Worm (Caenorhabditis elegans) whole organism, young adult: Measurements from ENCODE around the gene twk-3.
A peak's percentile ranks its signal among the peaks of the same experiment; 100 is the strongest.

Experiments used
- B0019.2 ChIP-seq: fragments of 200-800 bp; sonication (Bioruptor generic); conservative IDR thresholded peaks from 2 replicates; pipeline ENCODE4 v1.3.6; 2022; ENCODE audit warnings: missing genetic modification reagents, missing genetic modification characterization, missing compliant biosample characterization
- D2030.7 ChIP-seq: fragments of 200-800 bp; sonication (Bioruptor generic); IDR thresholded peaks from 2 replicates; pipeline ENCODE4 v1.3.6; 2022; ENCODE audit warnings: missing genetic modification reagents, missing genetic modification characterization, missing compliant biosample characterization
- F33H1.4 ChIP-seq: fragments of 200-800 bp; sonication (Bioruptor generic); IDR thresholded peaks from 2 replicates; pipeline ENCODE4 v1.3.6; 2022; ENCODE audit warnings: missing genetic modification reagents, missing genetic modification characterization, missing compliant biosample characterization
- F57A8.1 ChIP-seq: fragments of 200-800 bp; sonication (Bioruptor generic); optimal IDR thresholded peaks from 2 replicates; lab custom pipeline; 2018; ENCODE audit warnings: mild to moderate bottlenecking, missing genetic modification characterization, moderate library complexity, missing compliant biosample characterization
- K11D2.4 ChIP-seq: fragments of 200-800 bp; sonication (Bioruptor generic); IDR thresholded peaks from 2 replicates; pipeline ENCODE4 v1.3.6; 2022; ENCODE audit warnings: missing genetic modification reagents, missing genetic modification characterization, missing compliant biosample characterization
- K12H6.12 ChIP-seq: fragments of 200-800 bp; sonication (Bioruptor generic); optimal IDR thresholded peaks from 2 replicates; lab custom pipeline; 2018; ENCODE audit warnings: mild to moderate bottlenecking, missing genetic modification characterization, missing compliant biosample characterization
- Y79H2A.3 ChIP-seq: fragments of 200-800 bp; sonication (Bioruptor generic); conservative IDR thresholded peaks from 2 replicates; pipeline ENCODE4 v1.3.6; 2022; ENCODE audit warnings: missing genetic modification reagents, missing genetic modification characterization, missing compliant biosample characterization
- Y95B8A.8 ChIP-seq: fragments of 200-800 bp; sonication (Bioruptor generic); IDR thresholded peaks from 2 replicates; pipeline ENCODE4 v1.3.6; 2022; ENCODE audit warnings: missing genetic modification reagents, missing genetic modification characterization, missing compliant biosample characterization
- akir-1 ChIP-seq: fragments of 200-800 bp; sonication (Bioruptor generic); optimal IDR thresholded peaks from 2 replicates; lab custom pipeline; 2018; ENCODE audit warnings: mild to moderate bottlenecking, missing genetic modification characterization, moderate library complexity, missing compliant biosample characterization
- aptf-3 ChIP-seq: fragments of 200-800 bp; sonication (Bioruptor generic); IDR thresholded peaks from 2 replicates; pipeline ENCODE4 v1.3.6; 2022; ENCODE audit warnings: missing genetic modification characterization, missing compliant biosample characterization
- bed-2 ChIP-seq: fragments of 200-800 bp; sonication (Bioruptor generic); IDR thresholded peaks from 2 replicates; pipeline ENCODE4 v1.3.6; 2022; ENCODE audit warnings: missing genetic modification reagents, missing genetic modification characterization, missing compliant biosample characterization
- ceh-27 ChIP-seq: fragments of 200-800 bp; sonication (Bioruptor generic); optimal IDR thresholded peaks from 2 replicates; lab custom pipeline; 2018; ENCODE audit warnings: mild to moderate bottlenecking, missing genetic modification characterization, moderate library complexity, missing compliant biosample characterization
- ceh-58 ChIP-seq: fragments of 200-800 bp; sonication (Bioruptor generic); IDR thresholded peaks from 2 replicates; pipeline ENCODE4 v1.3.6; 2022; ENCODE audit warnings: missing genetic modification characterization, missing compliant biosample characterization
- ceh-91 ChIP-seq: fragments of 200-800 bp; sonication (Bioruptor generic); IDR thresholded peaks from 2 replicates; pipeline ENCODE4 v1.3.6; 2022; ENCODE audit warnings: missing genetic modification reagents, missing genetic modification characterization, missing compliant biosample characterization
- dox-1 ChIP-seq: fragments of 200-800 bp; sonication (Bioruptor generic); IDR thresholded peaks from 2 replicates; pipeline ENCODE4 v1.3.6; 2022; ENCODE audit warnings: missing genetic modification reagents, missing genetic modification characterization, missing compliant biosample characterization
- dpl-1 ChIP-seq: fragments of 150-350 bp; optimal IDR thresholded peaks from 2 replicates; lab custom pipeline; 2014; ENCODE audit warnings: missing biosample characterization, missing genetic modification reagents, missing genetic modification characterization
- efl-1 ChIP-seq: fragments of 150-350 bp; optimal IDR thresholded peaks from 2 replicates; lab custom pipeline; 2014; ENCODE audit warnings: missing biosample characterization, missing genetic modification reagents, missing genetic modification characterization
- egrh-3 ChIP-seq: fragments of 200-800 bp; sonication (Bioruptor generic); IDR thresholded peaks from 2 replicates; pipeline ENCODE4 v1.3.6; 2022; ENCODE audit warnings: missing genetic modification reagents, missing genetic modification characterization, missing compliant biosample characterization
- him-1 ChIP-seq: sonication (generic microtip); optimal IDR thresholded peaks from 2 replicates; lab custom pipeline; 2016; ENCODE audit warnings: missing genotype, missing genetic modification reagents, missing genetic modification characterization, missing compliant biosample characterization
- hlh-12 ChIP-seq: sonication (generic microtip); optimal IDR thresholded peaks from 2 replicates; lab custom pipeline; 2016; ENCODE audit warnings: missing genetic modification characterization, missing compliant biosample characterization
- hsf-1 ChIP-seq: fragments of 200-800 bp; sonication (Bioruptor generic); IDR thresholded peaks from 2 replicates; pipeline ENCODE4 v1.3.6; 2022; ENCODE audit warnings: missing genetic modification reagents, missing genetic modification characterization, missing compliant biosample characterization
- let-607 ChIP-seq, 2 experiments: fragments of 200-800 bp in 1 of 2; sonication (Bioruptor generic) in 1 of 2; sonication (generic microtip) in 1 of 2; optimal IDR thresholded peaks; 2 replicates each; lab custom pipeline; 2016 to 2018; ENCODE audit warnings: mild to moderate bottlenecking in 2 of 2, missing compliant biosample characterization in 2 of 2, missing genetic modification characterization in 2 of 2, moderate library complexity in 2 of 2, missing genotype in 1 of 2
- lin-54 ChIP-seq: fragments of 200-800 bp; sonication (Bioruptor generic); optimal IDR thresholded peaks from 2 replicates; lab custom pipeline; 2018; ENCODE audit warnings: mild to moderate bottlenecking, missing genetic modification characterization, missing compliant biosample characterization
- lir-1 ChIP-seq: fragments of 200-800 bp; sonication (Bioruptor generic); conservative IDR thresholded peaks from 2 replicates; pipeline ENCODE4 v1.3.6; 2022; ENCODE audit warnings: missing genetic modification reagents, missing genetic modification characterization, missing compliant biosample characterization
- lsl-1 ChIP-seq: fragments of 200-800 bp; sonication (Bioruptor generic); optimal IDR thresholded peaks from 2 replicates; lab custom pipeline; 2018; ENCODE audit warnings: mild to moderate bottlenecking, missing genetic modification characterization, moderate library complexity, missing compliant biosample characterization
- madf-10 ChIP-seq: sonication (generic microtip); optimal IDR thresholded peaks from 2 replicates; lab custom pipeline; 2016; ENCODE audit warnings: mild to moderate bottlenecking, missing genetic modification characterization, missing compliant biosample characterization
- madf-6 ChIP-seq: fragments of 200-800 bp; sonication (Bioruptor generic); IDR thresholded peaks from 2 replicates; pipeline ENCODE4 v1.3.6; 2022; ENCODE audit warnings: missing genetic modification reagents, missing genetic modification characterization, missing compliant biosample characterization
- madf-8 ChIP-seq: fragments of 200-800 bp; sonication (Bioruptor generic); conservative IDR thresholded peaks from 2 replicates; pipeline ENCODE4 v1.3.6; 2022; ENCODE audit warnings: missing genetic modification reagents, missing genetic modification characterization, missing compliant biosample characterization
- nhr-120 ChIP-seq: fragments of 200-800 bp; sonication (Bioruptor generic); IDR thresholded peaks from 2 replicates; pipeline ENCODE4 v1.3.6; 2022; ENCODE audit warnings: missing genetic modification characterization, missing compliant biosample characterization
- nhr-179 ChIP-seq: sonication (generic microtip); optimal IDR thresholded peaks from 2 replicates; lab custom pipeline; 2016; ENCODE audit warnings: mild to moderate bottlenecking, missing genetic modification characterization, missing compliant biosample characterization
- nhr-80 ChIP-seq: sonication (generic microtip); optimal IDR thresholded peaks from 2 replicates; lab custom pipeline; 2016; ENCODE audit warnings: missing genetic modification characterization, missing compliant biosample characterization
- pha-4 ChIP-seq: fragments of 150-350 bp; sonication (generic microtip); optimal IDR thresholded peaks from 2 replicates; lab custom pipeline; 2014; ENCODE audit warnings: missing biosample characterization, missing genetic modification reagents, missing genetic modification characterization
- sea-2 ChIP-seq: fragments of 200-800 bp; sonication (Bioruptor generic); IDR thresholded peaks from 2 replicates; pipeline ENCODE4 v1.3.6; 2022; ENCODE audit warnings: missing genetic modification characterization, missing compliant biosample characterization
- snpc-3.4 ChIP-seq: sonication (generic microtip); optimal IDR thresholded peaks from 2 replicates; lab custom pipeline; 2017; ENCODE audit warnings: missing genetic modification characterization, mild to moderate bottlenecking, missing compliant biosample characterization, antibody characterized with exemption, moderate library complexity, missing genotype, missing genetic modification reagents
- sptf-2 ChIP-seq: fragments of 200-800 bp; sonication (Bioruptor generic); optimal IDR thresholded peaks from 2 replicates; lab custom pipeline; 2018; ENCODE audit warnings: mild to moderate bottlenecking, missing genetic modification characterization, missing compliant biosample characterization
- unc-62 ChIP-seq: fragments of 150-350 bp; optimal IDR thresholded peaks from 2 replicates; lab custom pipeline; 2014; ENCODE audit warnings: missing biosample characterization, missing genetic modification reagents, missing genetic modification characterization
- xnd-1 ChIP-seq: sonication (generic microtip); optimal IDR thresholded peaks from 2 replicates; lab custom pipeline; 2016; ENCODE audit warnings: missing genotype, missing genetic modification reagents, missing genetic modification characterization, missing compliant biosample characterization
- zfh-2 ChIP-seq: fragments of 200-800 bp; sonication (Bioruptor generic); conservative IDR thresholded peaks from 2 replicates; pipeline ENCODE4 v1.3.6; 2022; ENCODE audit warnings: missing genetic modification reagents, missing genetic modification characterization, missing compliant biosample characterization
- ztf-22 ChIP-seq: fragments of 200-800 bp; sonication (Bioruptor generic); optimal IDR thresholded peaks from 2 replicates; lab custom pipeline; 2018; ENCODE audit warnings: mild to moderate bottlenecking, missing genetic modification characterization, moderate library complexity, missing compliant biosample characterization
- ztf-6 ChIP-seq: fragments of 200-800 bp; sonication (Bioruptor generic); IDR thresholded peaks from 2 replicates; pipeline ENCODE4 v1.3.6; 2022; ENCODE audit warnings: missing genetic modification reagents, missing genetic modification characterization, missing compliant biosample characterization

twk-3 gene

DNA sequence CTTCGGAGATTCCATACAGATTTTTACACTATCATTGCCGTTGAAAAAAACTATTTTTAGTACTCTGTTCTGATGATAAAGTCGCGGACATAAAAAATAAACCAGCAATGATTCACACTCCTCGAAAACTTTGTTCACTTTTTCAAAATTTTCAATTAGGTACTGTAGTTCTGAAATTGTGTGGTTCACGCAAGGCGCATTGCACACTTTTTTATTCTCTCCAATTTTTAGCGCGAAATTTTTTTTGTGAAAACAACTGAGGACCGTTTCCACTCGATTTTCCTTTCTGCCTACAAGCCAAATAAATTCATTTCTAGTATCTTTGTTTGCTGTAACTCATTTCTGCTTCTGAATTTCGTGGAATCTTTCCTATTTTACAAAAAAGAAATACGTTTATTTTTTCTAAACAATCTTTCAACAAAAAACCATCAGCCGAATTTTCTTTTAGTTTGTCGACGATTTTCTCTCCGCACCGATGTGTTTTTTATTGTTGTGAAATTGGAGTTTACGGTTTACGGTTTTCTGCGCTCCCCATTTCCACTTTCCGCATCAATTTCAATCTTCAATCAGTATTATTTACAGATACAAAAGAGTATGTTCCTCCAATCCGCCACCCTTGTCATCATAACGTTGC is 40.7 kb upstream of the twk-3 start, which contains the start of gene F35C11.5:
F35C11.5 (plus strand) TSS at position 584 of the 634 bp plus-strand sequence.
- TF ChIP-seq efl-1 (GFP tag; lab: Kevin White, UChicago) (peak; percentile 86), ceh-91 (peak; percentile 79), Y95B8A.8 (no peak), F57A8.1 (GFP tag; lab: Kevin White, UChicago) (no peak), dpl-1 (GFP tag; lab: Kevin White, UChicago) (peak; percentile 66), egrh-3 (GFP tag; lab: Robert Waterston, UW) (no peak), sea-2 (GFP tag; lab: Robert Waterston, UW) (no peak), dox-1 (GFP tag; lab: Robert Waterston, UW) (peak; percentile 21; the same call in 1 of the 2 replicates), nhr-120 (no peak), madf-8 (GFP tag; lab: Robert Waterston, UW) (peak; percentile 75), lsl-1 (GFP tag; lab: Kevin White, UChicago) (peak; percentile 93), xnd-1 (peak; percentile 88), hlh-12 (tag; lab: Kevin White, UChicago) (no peak), F33H1.4 (GFP tag; lab: Robert Waterston, UW) (peak; percentile 67), Y79H2A.3 (GFP tag; lab: Robert Waterston, UW) (no peak), D2030.7 (peak; percentile 39; the same call in 1 of the 2 replicates), madf-6 (GFP tag; lab: Robert Waterston, UW) (peak; percentile 92), him-1 (tag; lab: Kevin White, UChicago) (peak; percentile 13), snpc-3.4 (peak; percentile 29), lin-54 (peak; percentile 48), B0019.2 (GFP tag; lab: Robert Waterston, UW) (peak; percentile 45; the same call in 1 of the 2 replicates)
- TF ChIP-seq, all 124 proteins: peak for 14

DNA sequence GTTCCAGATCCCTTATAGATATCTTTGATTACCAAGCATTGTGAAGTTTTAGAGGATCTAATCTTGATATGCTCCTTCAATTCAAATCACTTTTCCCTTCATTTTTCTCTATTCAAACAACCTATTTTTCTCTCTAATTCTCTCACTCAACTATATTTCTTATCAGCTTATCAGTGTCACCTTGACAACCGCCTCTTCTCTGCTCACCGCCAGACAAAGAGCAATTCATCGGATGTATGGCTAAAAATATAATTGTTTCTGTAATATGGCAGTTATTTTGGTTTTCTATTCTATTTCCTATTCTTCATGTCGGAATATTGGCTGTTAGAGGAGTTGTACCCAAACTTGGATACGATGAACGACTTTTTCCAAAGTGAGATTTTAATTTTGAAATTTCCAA is 37.1 kb upstream of the twk-3 start:
- TF ChIP-seq nhr-179 (tag; lab: Kevin White, UChicago) (no peak), hsf-1 (no peak), F57A8.1 (GFP tag; lab: Kevin White, UChicago) (no peak), ztf-22 (GFP tag; lab: Kevin White, UChicago) (no peak), aptf-3 (GFP tag; lab: Robert Waterston, UW) (no peak), Y95B8A.8 (no peak), ceh-58 (no peak), D2030.7 (no peak), zfh-2 (GFP tag; lab: Robert Waterston, UW) (no peak), K11D2.4 (GFP tag; lab: Robert Waterston, UW) (no peak), akir-1 (GFP tag; lab: Kevin White, UChicago) (no peak)

DNA sequence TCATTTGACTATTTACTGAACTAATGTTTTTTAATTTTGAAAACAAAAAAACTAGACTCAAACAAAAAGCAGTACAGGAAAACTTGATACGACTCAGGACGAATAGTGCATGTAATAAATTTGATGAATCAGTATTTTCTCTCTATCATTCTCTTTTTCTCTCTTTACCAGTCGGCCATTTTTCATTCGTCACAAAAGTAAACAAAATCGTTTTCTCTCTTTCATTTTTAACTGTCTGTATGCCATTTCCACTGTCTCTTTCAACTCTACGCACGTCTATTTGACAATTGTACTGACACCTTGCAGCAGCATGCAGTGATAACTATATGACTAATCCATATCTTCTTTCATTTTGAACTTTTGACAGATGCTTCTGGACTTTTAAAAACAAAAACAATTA is 36.2 kb upstream of the twk-3 start, which contains the start of the genes F35C11.2 and F35C11.4:
F35C11.2 (minus strand) TSS at position 90 of the 400 bp plus-strand sequence.
F35C11.4 (plus strand) TSS at position 260 of the 400 bp plus-strand sequence.
- TF ChIP-seq dpl-1 (GFP tag; lab: Kevin White, UChicago) (no peak), let-607 (tag; optimal IDR thresholded peaks at IDR 0.05; lab: Kevin White, UChicago) (peak in 1 of 2 experiments; percentile 9), sptf-2 (no peak), lir-1 (GFP tag; lab: Robert Waterston, UW) (no peak), bed-2 (GFP tag; lab: Robert Waterston, UW) (no peak), madf-10 (no peak), pha-4 (tag; lab: Kevin White, UChicago) (peak; percentile 16), ztf-6 (GFP tag; lab: Robert Waterston, UW) (no peak), unc-62 (GFP tag; lab: Kevin White, UChicago) (peak; percentile 77), nhr-80 (tag; lab: Kevin White, UChicago) (peak; percentile 89), K12H6.12 (tag; lab: Kevin White, UChicago) (no peak), ceh-27 (GFP tag; lab: Kevin White, UChicago) (no peak)
- TF ChIP-seq, all 124 proteins: peak for 4
